Worm (Caenorhabditis elegans) whole organism, young adult: ENCODE results near the gene F10E9.12.

ENCODE experiments used
- B0019.2 ChIP-seq: fragments of 200-800 bp; sonication (Bioruptor generic); conservative IDR thresholded peaks from 2 replicates; pipeline ENCODE4 v1.3.6; 2022; ENCODE audit warnings: missing genetic modification reagents, missing genetic modification characterization, missing compliant biosample characterization
- C06A6.2 ChIP-seq: fragments of 200-800 bp; sonication (Bioruptor generic); conservative IDR thresholded peaks from 2 replicates; pipeline ENCODE4 v1.3.6; 2022; ENCODE audit warnings: missing genetic modification characterization, missing compliant biosample characterization
- F22D6.2 ChIP-seq: sonication (generic microtip); optimal IDR thresholded peaks from 2 replicates; lab custom pipeline; 2016; ENCODE audit warnings: mild to moderate bottlenecking, missing genetic modification characterization, missing compliant biosample characterization
- F23B12.7 ChIP-seq: sonication (generic microtip); optimal IDR thresholded peaks from 2 replicates; lab custom pipeline; 2017; ENCODE audit warnings: missing genetic modification characterization, mild to moderate bottlenecking, missing compliant biosample characterization, antibody characterized with exemption, moderate library complexity; ENCODE audit not compliant: insufficient read depth
- F39B2.1 ChIP-seq: fragments of 200-800 bp; sonication (Bioruptor generic); IDR thresholded peaks from 2 replicates; pipeline ENCODE4 v1.3.6; 2022; ENCODE audit warnings: missing genetic modification reagents, missing genetic modification characterization, missing compliant biosample characterization
- F52B5.7 ChIP-seq: sonication (generic microtip); optimal IDR thresholded peaks from 2 replicates; lab custom pipeline; 2016; ENCODE audit warnings: mild to moderate bottlenecking, missing genetic modification characterization, missing compliant biosample characterization
- K12H6.12 ChIP-seq: fragments of 200-800 bp; sonication (Bioruptor generic); optimal IDR thresholded peaks from 2 replicates; lab custom pipeline; 2018; ENCODE audit warnings: mild to moderate bottlenecking, missing genetic modification characterization, missing compliant biosample characterization
- T26A5.8 ChIP-seq: sonication (generic microtip); optimal IDR thresholded peaks from 2 replicates; lab custom pipeline; 2016; ENCODE audit warnings: missing genetic modification characterization, missing compliant biosample characterization
- Y53G8AR.9 ChIP-seq: fragments of 200-800 bp; sonication (Bioruptor generic); conservative IDR thresholded peaks from 2 replicates; pipeline ENCODE4 v1.3.6; 2022; ENCODE audit warnings: missing genetic modification reagents, missing genetic modification characterization, missing compliant biosample characterization
- Y67H2A.10 ChIP-seq: fragments of 200-800 bp; sonication (Bioruptor generic); conservative IDR thresholded peaks from 2 replicates; pipeline ENCODE4 v1.3.6; 2022; ENCODE audit warnings: missing genetic modification reagents, missing genetic modification characterization, missing compliant biosample characterization
- ZK185.1 ChIP-seq: sonication (generic microtip); optimal IDR thresholded peaks from 2 replicates; lab custom pipeline; 2016; ENCODE audit warnings: mild to moderate bottlenecking, missing genetic modification characterization, missing compliant biosample characterization; ENCODE audit not compliant: poor library complexity, severe bottlenecking
- athp-1 ChIP-seq: sonication (generic microtip); optimal IDR thresholded peaks from 2 replicates; lab custom pipeline; 2017; ENCODE audit warnings: mild to moderate bottlenecking, missing genetic modification characterization, missing compliant biosample characterization
- attf-3 ChIP-seq: fragments of 200-800 bp; sonication (Bioruptor generic); conservative IDR thresholded peaks from 2 replicates; pipeline ENCODE4 v1.3.6; 2022; ENCODE audit warnings: missing genetic modification reagents, missing genetic modification characterization, missing compliant biosample characterization
- ceh-40 ChIP-seq: fragments of 200-800 bp; sonication (Bioruptor generic); IDR thresholded peaks from 2 replicates; pipeline ENCODE4 v1.3.6; 2022; ENCODE audit warnings: missing genetic modification characterization, missing compliant biosample characterization
- ceh-58 ChIP-seq: fragments of 200-800 bp; sonication (Bioruptor generic); IDR thresholded peaks from 2 replicates; pipeline ENCODE4 v1.3.6; 2022; ENCODE audit warnings: missing genetic modification characterization, missing compliant biosample characterization
- die-1 ChIP-seq: sonication (generic microtip); optimal IDR thresholded peaks from 2 replicates; lab custom pipeline; 2016; ENCODE audit warnings: missing genotype, mild to moderate bottlenecking, missing genetic modification characterization, missing compliant biosample characterization
- fkh-3 ChIP-seq: sonication (generic microtip); optimal IDR thresholded peaks from 2 replicates; lab custom pipeline; 2016; ENCODE audit warnings: mild to moderate bottlenecking, missing genetic modification characterization, missing compliant biosample characterization
- him-1 ChIP-seq: sonication (generic microtip); optimal IDR thresholded peaks from 2 replicates; lab custom pipeline; 2016; ENCODE audit warnings: missing genotype, missing genetic modification reagents, missing genetic modification characterization, missing compliant biosample characterization
- lin-26 ChIP-seq: fragments of 200-800 bp; sonication (Bioruptor generic); IDR thresholded peaks from 2 replicates; pipeline ENCODE4 v1.3.6; 2022; ENCODE audit warnings: missing genetic modification reagents, missing genetic modification characterization, missing compliant biosample characterization
- lin-35 ChIP-seq, 3 experiments: fragments of 150-350 bp in 2 of 3; sonication (generic microtip) in 1 of 3; optimal IDR thresholded peaks; 2 replicates each; lab custom pipeline; 2014 to 2018; ENCODE audit warnings: missing biosample characterization in 3 of 3, missing genetic modification characterization in 3 of 3, missing genetic modification reagents in 3 of 3
- lsy-27 ChIP-seq: sonication (generic microtip); optimal IDR thresholded peaks from 2 replicates; lab custom pipeline; 2017; ENCODE audit warnings: missing genetic modification characterization, mild to moderate bottlenecking, missing compliant biosample characterization, antibody characterized with exemption, missing genotype, borderline replicate concordance; ENCODE audit not compliant: insufficient read depth
- madf-8 ChIP-seq: fragments of 200-800 bp; sonication (Bioruptor generic); conservative IDR thresholded peaks from 2 replicates; pipeline ENCODE4 v1.3.6; 2022; ENCODE audit warnings: missing genetic modification reagents, missing genetic modification characterization, missing compliant biosample characterization
- mcd-1 ChIP-seq: fragments of 200-800 bp; sonication (Bioruptor generic); IDR thresholded peaks from 2 replicates; pipeline ENCODE4 v1.3.6; 2022; ENCODE audit warnings: missing genetic modification reagents, missing genetic modification characterization, missing compliant biosample characterization
- mxl-1 ChIP-seq: sonication (generic microtip); optimal IDR thresholded peaks from 2 replicates; lab custom pipeline; 2016; ENCODE audit warnings: missing genetic modification characterization, missing compliant biosample characterization
- nfya-2 ChIP-seq: fragments of 200-800 bp; sonication (Bioruptor generic); IDR thresholded peaks from 2 replicates; pipeline ENCODE4 v1.3.6; 2022; ENCODE audit warnings: missing genetic modification reagents, missing genetic modification characterization, missing compliant biosample characterization
- nfyb-1 ChIP-seq: fragments of 200-800 bp; sonication (Bioruptor generic); IDR thresholded peaks from 2 replicates; pipeline ENCODE4 v1.3.6; 2022; ENCODE audit warnings: missing genetic modification reagents, missing genetic modification characterization, missing compliant biosample characterization
- nhr-120 ChIP-seq: fragments of 200-800 bp; sonication (Bioruptor generic); IDR thresholded peaks from 2 replicates; pipeline ENCODE4 v1.3.6; 2022; ENCODE audit warnings: missing genetic modification characterization, missing compliant biosample characterization
- nhr-179 ChIP-seq: sonication (generic microtip); optimal IDR thresholded peaks from 2 replicates; lab custom pipeline; 2016; ENCODE audit warnings: mild to moderate bottlenecking, missing genetic modification characterization, missing compliant biosample characterization
- nhr-80 ChIP-seq: sonication (generic microtip); optimal IDR thresholded peaks from 2 replicates; lab custom pipeline; 2016; ENCODE audit warnings: missing genetic modification characterization, missing compliant biosample characterization
- pha-4 ChIP-seq: fragments of 150-350 bp; sonication (generic microtip); optimal IDR thresholded peaks from 2 replicates; lab custom pipeline; 2014; ENCODE audit warnings: missing biosample characterization, missing genetic modification reagents, missing genetic modification characterization
- rpc-1 ChIP-seq, 2 experiments: fragments of 150-350 bp in 1 of 2; sonication (generic microtip) in 1 of 2; optimal IDR thresholded peaks; 2 replicates each; lab custom pipeline; 2014 to 2018; ENCODE audit warnings: missing biosample characterization in 1 of 2, missing genetic modification characterization in 1 of 2, missing genetic modification reagents in 1 of 2, missing genotype in 1 of 2
- snpc-1.1 ChIP-seq: sonication (generic microtip); optimal IDR thresholded peaks from 2 replicates; lab custom pipeline; 2017; ENCODE audit warnings: missing genetic modification characterization, mild to moderate bottlenecking, missing compliant biosample characterization, antibody characterized with exemption, moderate library complexity, missing genotype, missing genetic modification reagents; ENCODE audit not compliant: insufficient read depth
- somi-1 ChIP-seq: fragments of 200-800 bp; sonication (Bioruptor generic); optimal IDR thresholded peaks from 2 replicates; lab custom pipeline; 2018; ENCODE audit warnings: mild to moderate bottlenecking, missing genetic modification characterization, missing compliant biosample characterization
- unc-62 ChIP-seq: fragments of 150-350 bp; optimal IDR thresholded peaks from 2 replicates; lab custom pipeline; 2014; ENCODE audit warnings: missing biosample characterization, missing genetic modification reagents, missing genetic modification characterization
- ztf-26 ChIP-seq: sonication (generic microtip); optimal IDR thresholded peaks from 2 replicates; lab custom pipeline; 2017; ENCODE audit warnings: missing genetic modification characterization, missing compliant biosample characterization
- ztf-28 ChIP-seq: fragments of 200-800 bp; sonication (Bioruptor generic); IDR thresholded peaks from 2 replicates; pipeline ENCODE4 v1.3.6; 2022; ENCODE audit warnings: missing genetic modification reagents, missing genetic modification characterization, missing compliant biosample characterization

F10E9.12 gene

DNA sequence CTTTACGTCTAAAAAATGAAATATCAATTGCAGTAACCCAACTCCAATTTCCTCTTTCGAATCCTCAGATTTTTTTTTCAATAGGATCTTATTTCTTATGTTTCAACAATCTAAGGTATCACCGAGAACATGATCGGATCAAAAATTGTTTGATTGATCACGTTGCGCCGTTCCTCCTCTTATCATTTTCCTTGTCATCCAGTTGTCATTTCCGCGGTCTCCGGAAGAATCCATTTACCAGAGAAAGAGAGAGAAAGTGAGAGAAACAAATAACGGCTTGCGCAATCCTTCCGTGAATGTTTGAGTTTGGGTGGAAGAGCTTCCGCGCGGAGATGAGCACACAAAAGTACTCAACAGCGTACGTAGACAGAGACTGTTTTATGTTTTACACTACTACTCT, 31.1 kb upstream of the F10E9.12 start:
- TF ChIP-seq nhr-80: peak; percentile 68
- peak; percentile 42 for TF ChIP-seq unc-62 (GFP tag; lab: Kevin White, UChicago)
- TF ChIP-seq mcd-1: no peak

- TF ChIP-seq lin-35 (GFP tag; optimal IDR thresholded peaks at IDR 0.05; lab: Kevin White, UChicago) (no peak), nfya-2 (GFP tag; lab: Robert Waterston, UW) (no peak), nhr-179 (tag; lab: Kevin White, UChicago) (no peak), madf-8 (GFP tag; lab: Robert Waterston, UW) (no peak), T26A5.8 (tag; lab: Kevin White, UChicago) (no peak), die-1 (no peak), rpc-1 (optimal IDR thresholded peaks at IDR 0.05; lab: Kevin White, UChicago) (no peak), rpc-1 (tag; optimal IDR thresholded peaks at IDR 0.05; lab: Kevin White, UChicago) (no peak), ztf-28 (no peak), pha-4 (tag; lab: Kevin White, UChicago) (no peak), ceh-40 (no peak), lin-26 (GFP tag; lab: Robert Waterston, UW) (no peak), K12H6.12 (tag; lab: Kevin White, UChicago) (no peak), him-1 (tag; lab: Kevin White, UChicago) (no peak), ZK185.1 (tag; lab: Kevin White, UChicago) (no peak), Y53G8AR.9 (no peak)
These were observed 26.0 kb upstream of the F10E9.12 start for ce11 chrIII:8298216-8298920.

DNA sequence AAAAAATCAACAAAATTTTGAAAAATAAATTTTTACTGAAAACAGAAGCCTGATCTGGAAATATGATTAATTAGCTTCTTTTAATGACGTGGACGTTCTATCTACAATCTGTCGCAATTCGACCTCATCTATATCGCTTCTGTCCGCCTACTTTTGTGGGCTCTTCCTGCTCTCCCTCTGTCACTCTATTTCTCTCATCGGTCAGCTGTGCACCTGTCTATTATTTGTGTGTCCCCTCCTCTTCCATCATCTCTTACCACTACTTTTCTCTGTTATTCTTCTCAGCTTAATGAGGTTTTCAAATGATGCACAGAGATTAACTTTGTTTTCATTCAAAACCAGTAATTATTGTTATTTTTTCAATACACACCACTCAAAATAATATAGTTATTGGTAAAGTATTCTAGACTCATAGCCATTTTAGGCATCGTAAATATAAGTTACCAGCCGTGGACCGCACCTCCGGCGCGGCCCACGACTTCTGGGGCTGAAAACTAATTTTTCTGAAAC, 25.2 kb upstream of the F10E9.12 start:
- TF ChIP-seq nfyb-1 (GFP tag; lab: Robert Waterston, UW): no peak
- no peak for TF ChIP-seq somi-1
- no peak for TF ChIP-seq nhr-179 (tag; lab: Kevin White, UChicago)
- no peak for TF ChIP-seq nhr-80
- TF ChIP-seq F39B2.1 (GFP tag; lab: Robert Waterston, UW): no peak
- TF ChIP-seq mxl-1 (tag; lab: Kevin White, UChicago): no peak
- no peak for TF ChIP-seq attf-3 (GFP tag; lab: Robert Waterston, UW)
- TF ChIP-seq ceh-58 (GFP tag; lab: Robert Waterston, UW): no peak
- TF ChIP-seq ztf-26 (tag; lab: Kevin White, UChicago): no peak

ce11 chrIII:8299734-8300133, 24.6 kb upstream of the F10E9.12 start:
- no peak for TF ChIP-seq F23B12.7
- TF ChIP-seq athp-1 (tag; lab: Kevin White, UChicago): no peak
- no peak for TF ChIP-seq F52B5.7 (tag; lab: Kevin White, UChicago)
- TF ChIP-seq Y53G8AR.9: no peak
- no peak for TF ChIP-seq nhr-80
- no peak for TF ChIP-seq lin-35 (GFP tag; optimal IDR thresholded peaks at IDR 0.05; lab: Kevin White, UChicago)
- TF ChIP-seq F22D6.2 (tag; lab: Kevin White, UChicago): no peak
- no peak for TF ChIP-seq fkh-3
- no peak for TF ChIP-seq C06A6.2 (GFP tag; lab: Robert Waterston, UW)
- no peak for TF ChIP-seq snpc-1.1 (tag; lab: Kevin White, UChicago)
- no peak for TF ChIP-seq B0019.2 (GFP tag; lab: Robert Waterston, UW)
- TF ChIP-seq T26A5.8 (tag; lab: Kevin White, UChicago): no peak
- TF ChIP-seq lsy-27 (tag; lab: Kevin White, UChicago): no peak
- no peak for TF ChIP-seq Y67H2A.10 (GFP tag; lab: Robert Waterston, UW)
- no peak for TF ChIP-seq nfya-2 (GFP tag; lab: Robert Waterston, UW)
- no peak for TF ChIP-seq nhr-120 (GFP tag; lab: Robert Waterston, UW)
- TF ChIP-seq die-1: no peak
- no peak for TF ChIP-seq F39B2.1 (GFP tag; lab: Robert Waterston, UW)
